Worm (Caenorhabditis elegans) whole organism, L4 larva: ENCODE data around the gene cni-1.
"Not testable (repeated sequence)": the region's sequence is repeated elsewhere in the genome, so short reads cannot be mapped to it uniquely, and the experiment has no call there.

Experiments
- F37D6.2 ChIP-seq: sonication (generic microtip); optimal IDR thresholded peaks from 2 replicates; lab custom pipeline; 2016; ENCODE audit warnings: mild to moderate bottlenecking, missing genetic modification characterization, missing compliant biosample characterization
- R02D3.7 ChIP-seq: fragments of 150-350 bp; sonication (generic microtip); optimal IDR thresholded peaks from 3 replicates; lab custom pipeline; 2014; ENCODE audit warnings: missing biosample characterization, missing genetic modification characterization
- T20F7.1 ChIP-seq: fragments of 200-800 bp; sonication (Bioruptor generic); optimal IDR thresholded peaks from 2 replicates; lab custom pipeline; 2018; ENCODE audit warnings: mild to moderate bottlenecking, missing genetic modification characterization, missing compliant biosample characterization
- T26A8.4 ChIP-seq: fragments of 200-800 bp; sonication (Bioruptor generic); IDR thresholded peaks from 2 replicates; pipeline ENCODE4 v1.3.6; 2022; ENCODE audit warnings: missing genetic modification characterization, missing compliant biosample characterization
- Y105C5A.15 ChIP-seq: fragments of 200-800 bp; sonication (Bioruptor generic); IDR thresholded peaks from 2 replicates; pipeline ENCODE4 v1.3.6; 2022; ENCODE audit warnings: missing genetic modification characterization, missing compliant biosample characterization
- Y48G9A.11 ChIP-seq: fragments of 200-800 bp; sonication (Bioruptor generic); IDR thresholded peaks from 2 replicates; pipeline ENCODE4 v1.3.6; 2022; ENCODE audit warnings: missing genetic modification reagents, missing genetic modification characterization, missing compliant biosample characterization
- attf-4 ChIP-seq: sonication (generic microtip); optimal IDR thresholded peaks from 3 replicates; lab custom pipeline; 2017; ENCODE audit warnings: missing biosample characterization, missing genetic modification characterization
- ceh-20 ChIP-seq: fragments of 200-800 bp; sonication (Bioruptor generic); IDR thresholded peaks from 2 replicates; pipeline ENCODE4 v1.3.6; 2022; ENCODE audit warnings: missing genetic modification reagents, missing genetic modification characterization, missing compliant biosample characterization
- ceh-32 ChIP-seq: sonication (generic microtip); optimal IDR thresholded peaks from 2 replicates; lab custom pipeline; 2016; ENCODE audit warnings: mild to moderate bottlenecking, missing genetic modification characterization, missing compliant biosample characterization; ENCODE audit not compliant: poor library complexity
- ceh-44 ChIP-seq: fragments of 200-800 bp; sonication (Bioruptor generic); IDR thresholded peaks from 2 replicates; pipeline ENCODE4 v1.3.6; 2022; ENCODE audit warnings: missing genetic modification reagents, missing genetic modification characterization, missing compliant biosample characterization
- daf-16 ChIP-seq, 3 experiments: sonication (generic microtip); optimal IDR thresholded peaks; 2 replicates each; lab custom pipeline; 2016 to 2017; ENCODE audit warnings: missing genetic modification characterization in 3 of 3, missing genetic modification reagents in 3 of 3, mild to moderate bottlenecking in 2 of 3, missing compliant biosample characterization in 2 of 3, missing biosample characterization in 1 of 3, moderate library complexity in 1 of 3
- daf-19 ChIP-seq: fragments of 200-800 bp; sonication (Bioruptor generic); conservative IDR thresholded peaks from 2 replicates; pipeline ENCODE4 v1.3.6; 2022; ENCODE audit warnings: missing genetic modification characterization, missing compliant biosample characterization
- dpl-1 ChIP-seq: fragments of 150-350 bp; optimal IDR thresholded peaks from 2 replicates; lab custom pipeline; 2014; ENCODE audit warnings: missing biosample characterization, missing genetic modification reagents, missing genetic modification characterization
- egl-27 ChIP-seq: sonication (generic microtip); optimal IDR thresholded peaks from 3 replicates; lab custom pipeline; 2017; ENCODE audit warnings: missing biosample characterization, missing genetic modification reagents, missing genetic modification characterization
- egl-43 ChIP-seq: fragments of 200-800 bp; sonication (Bioruptor generic); IDR thresholded peaks from 2 replicates; pipeline ENCODE4 v1.3.6; 2022; ENCODE audit warnings: missing genetic modification reagents, missing genetic modification characterization, missing compliant biosample characterization
- fkh-10 ChIP-seq: fragments of 150-350 bp; optimal IDR thresholded peaks from 2 replicates; lab custom pipeline; 2014; ENCODE audit warnings: missing biosample characterization, missing genetic modification reagents, missing genetic modification characterization
- hlh-30 ChIP-seq: sonication (generic microtip); optimal IDR thresholded peaks from 2 replicates; lab custom pipeline; 2017; ENCODE audit warnings: antibody characterized with exemption, mild to moderate bottlenecking, missing genetic modification characterization, missing compliant biosample characterization; ENCODE audit not compliant: insufficient read depth
- madf-5 ChIP-seq, 2 experiments: fragments of 200-800 bp; sonication (Bioruptor generic); IDR thresholded peaks; 2 replicates each; pipeline ENCODE4 v1.3.6; 2022; ENCODE audit warnings: missing compliant biosample characterization in 2 of 2, missing genetic modification characterization in 2 of 2
- mep-1 ChIP-seq: fragments of 150-350 bp; sonication (generic microtip); optimal IDR thresholded peaks from 3 replicates; lab custom pipeline; 2014; ENCODE audit warnings: missing biosample characterization, missing genetic modification characterization
- mxl-2 ChIP-seq: fragments of 200-800 bp; sonication (Bioruptor generic); conservative IDR thresholded peaks from 2 replicates; pipeline ENCODE4 v1.3.6; 2022; ENCODE audit warnings: missing genetic modification reagents, missing genetic modification characterization, missing compliant biosample characterization
- nhr-10 ChIP-seq: fragments of 150-350 bp; optimal IDR thresholded peaks from 2 replicates; lab custom pipeline; 2014; ENCODE audit warnings: missing biosample characterization, missing genetic modification characterization
- nhr-111 ChIP-seq: fragments of 200-800 bp; sonication (Bioruptor generic); optimal IDR thresholded peaks from 2 replicates; lab custom pipeline; 2018; ENCODE audit warnings: mild to moderate bottlenecking, missing genetic modification characterization, missing compliant biosample characterization
- nhr-42 ChIP-seq: fragments of 200-800 bp; sonication (Bioruptor generic); IDR thresholded peaks from 2 replicates; pipeline ENCODE4 v1.3.6; 2022; ENCODE audit warnings: missing genetic modification characterization, missing compliant biosample characterization
- nhr-77 ChIP-seq: fragments of 150-350 bp; optimal IDR thresholded peaks from 2 replicates; lab custom pipeline; 2014; ENCODE audit warnings: missing biosample characterization, missing genetic modification characterization
- pha-4 ChIP-seq, 2 experiments: fragments of 150-350 bp in 1 of 2; fragments of 200-800 bp in 1 of 2; sonication (Bioruptor generic) in 1 of 2; IDR thresholded peaks in 1 of 2; optimal IDR thresholded peaks in 1 of 2; 2 replicates each; pipeline versions ENCODE4 v1.3.6 to Lab custom; 2014 to 2022; ENCODE audit warnings: missing genetic modification characterization in 2 of 2, missing genetic modification reagents in 2 of 2, missing biosample characterization in 1 of 2, missing compliant biosample characterization in 1 of 2
- set-16 ChIP-seq: fragments of 200-800 bp; sonication (Bioruptor generic); IDR thresholded peaks from 2 replicates; pipeline ENCODE4 v1.3.6; 2022; ENCODE audit warnings: missing genetic modification reagents, missing genetic modification characterization, missing compliant biosample characterization
- skn-1 ChIP-seq: fragments of 150-350 bp; optimal IDR thresholded peaks from 2 replicates; lab custom pipeline; 2014; ENCODE audit warnings: missing biosample characterization, missing genetic modification characterization
- tra-1 ChIP-seq: fragments of 200-800 bp; sonication (Bioruptor generic); IDR thresholded peaks from 2 replicates; pipeline ENCODE4 v1.3.6; 2022; ENCODE audit warnings: missing genetic modification reagents, missing genetic modification characterization, missing compliant biosample characterization
- zfp-3 ChIP-seq: fragments of 200-800 bp; sonication (Bioruptor generic); conservative IDR thresholded peaks from 2 replicates; pipeline ENCODE4 v1.3.6; 2022; ENCODE audit warnings: missing genetic modification reagents, missing genetic modification characterization, missing compliant biosample characterization
- zip-11 ChIP-seq: fragments of 200-800 bp; sonication (Bioruptor generic); IDR thresholded peaks from 2 replicates; pipeline ENCODE4 v1.3.6; 2022; ENCODE audit warnings: missing genetic modification characterization, missing compliant biosample characterization
- zip-2 ChIP-seq: fragments of 150-350 bp; optimal IDR thresholded peaks from 2 replicates; lab custom pipeline; 2014; ENCODE audit warnings: missing biosample characterization, missing genetic modification characterization

Gene cni-1

DNA sequence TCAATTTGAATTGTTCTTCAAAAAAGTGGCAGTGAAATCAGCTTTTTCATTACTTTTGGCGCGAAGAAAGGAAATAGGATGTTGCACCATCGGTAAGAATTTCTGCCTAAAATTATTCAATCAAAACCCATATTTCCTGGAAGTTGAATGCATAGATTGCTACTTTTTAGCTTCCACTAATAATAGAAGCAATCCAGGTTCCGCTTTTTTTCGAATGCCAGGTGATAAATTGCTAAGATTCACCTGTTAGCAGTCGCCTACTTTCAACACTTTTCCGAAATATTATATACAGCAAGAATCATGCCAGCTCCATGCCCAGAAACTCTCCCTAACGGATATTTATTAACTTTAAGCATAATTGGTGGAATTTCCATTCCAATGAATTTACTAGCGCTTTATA is 5.3 kb downstream of the cni-1 start, which contains the start of gene sri-6 (continued):
- TF ChIP-seq egl-27 (tag; lab: Kevin White, UChicago) (no peak), skn-1 (no peak), dpl-1 (no peak)
- TF ChIP-seq, all 104 proteins: peak for 0

DNA sequence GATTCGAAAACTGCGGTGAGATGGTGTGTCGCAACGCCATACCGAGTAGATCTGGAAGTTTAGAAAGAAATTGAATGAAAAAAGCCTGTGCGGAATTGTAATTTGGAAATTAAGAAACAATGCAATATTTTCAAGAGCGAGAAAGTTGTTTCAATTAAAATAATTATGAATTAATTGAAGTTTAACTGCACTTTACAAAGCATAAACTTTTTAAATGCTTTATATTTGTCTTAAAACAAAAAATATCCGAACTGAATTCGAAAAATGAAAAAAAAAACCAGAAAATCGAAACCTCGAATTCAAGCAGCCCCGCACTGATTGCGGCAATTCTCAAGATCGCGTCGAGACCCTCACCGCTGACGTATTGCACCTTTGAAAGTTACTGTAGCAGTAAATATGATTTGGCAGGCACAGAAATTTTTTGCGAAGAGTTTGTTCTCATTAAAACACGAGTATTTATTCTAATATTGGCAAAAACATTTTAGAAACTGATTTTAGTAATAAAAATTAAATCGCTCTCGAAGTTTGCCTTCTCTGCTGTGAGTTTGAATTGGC is 13.4 kb downstream of the cni-1 start, which contains the start of gene sun-1:
Gene sun-1 (minus strand): TSS at position 51 of the 555 bp plus-strand sequence.
- 0 out of 2 replicates have a peak, but pooled peaks have one; percentile 21 for TF ChIP-seq Y48G9A.11 (GFP tag; lab: Robert Waterston, UW)
- TF ChIP-seq zip-11 (GFP tag; lab: Robert Waterston, UW), result no peak

- TF ChIP-seq daf-19 (GFP tag; lab: Robert Waterston, UW) (no peak), tra-1 (GFP tag; lab: Robert Waterston, UW) (no peak), ceh-20 (GFP tag; lab: Robert Waterston, UW) (no peak), attf-4 (tag; lab: Kevin White, UChicago) (no peak), hlh-30 (tag; lab: Kevin White, UChicago) (no peak), R02D3.7 (tag; lab: Kevin White, UChicago) (no peak), F37D6.2 (tag; lab: Kevin White, UChicago) (no peak), egl-43 (no peak), mxl-2 (GFP tag; lab: Robert Waterston, UW) (no peak), mep-1 (tag; lab: Kevin White, UChicago) (no peak), ceh-32 (no peak), T20F7.1 (GFP tag; lab: Kevin White, UChicago) (no peak), zip-2 (tag; lab: Kevin White, UChicago) (no peak), Y105C5A.15 (no peak), nhr-77 (no peak), zfp-3 (GFP tag; lab: Robert Waterston, UW) (no peak), fkh-10 (GFP tag; lab: Kevin White, UChicago) (no peak), nhr-42 (GFP tag; lab: Robert Waterston, UW) (no peak), nhr-111 (GFP tag; lab: Kevin White, UChicago) (no peak)
Measured at ce11 chrV:13195548-13195947, 15.4 kb downstream of the cni-1 start, which contains the start of gene F57B1.1. TSS of gene F57B1.1 (minus strand) at chrV:13195648.

DNA sequence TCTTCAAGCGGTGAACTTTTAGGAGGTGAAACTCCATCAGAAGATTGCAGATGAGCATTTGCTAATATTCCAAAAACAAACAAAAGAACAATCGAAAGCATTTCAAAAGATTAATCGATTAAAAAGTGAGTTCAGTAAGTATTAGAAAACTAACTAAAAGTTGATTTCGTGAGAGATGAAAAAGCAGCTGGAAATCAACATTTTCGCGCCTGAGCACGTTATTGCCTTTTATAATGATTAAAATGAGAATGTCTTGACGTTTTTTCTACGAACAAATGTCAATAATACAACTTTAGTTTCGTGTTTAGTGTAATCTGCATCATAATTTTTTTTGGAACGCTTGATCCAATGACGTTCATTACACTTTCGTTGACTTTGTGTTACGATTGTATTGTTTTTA is 17.7 kb downstream of the cni-1 start, which contains the start of gene F57B1.9:
Gene F57B1.9 (minus strand): TSS at position 101 of the 400 bp plus-strand sequence.
- TF ChIP-seq daf-16 (GFP tag; optimal IDR thresholded peaks at IDR 0.05; lab: Kevin White, UChicago), result no peak
- TF ChIP-seq daf-16 (tag; optimal IDR thresholded peaks at IDR 0.05; lab: Kevin White, UChicago), result no peak
- peak; percentile 19; the same call in 1 of the 2 replicates for TF ChIP-seq T26A8.4 (GFP tag; lab: Robert Waterston, UW)
- peak; percentile 28 for TF ChIP-seq nhr-10 (tag; lab: Kevin White, UChicago)
- TF ChIP-seq, all 104 proteins: peak for 2

ce11 chrV:13198449-13199067 is 18.4 kb downstream of the cni-1 start:
- TF ChIP-seq madf-5 (GFP tag; IDR thresholded peaks at IDR 0.05; lab: Robert Waterston, UW) (0 out of 4 replicates have a peak, but pooled peaks of 1 of the 2 experiments have one; percentile 45), set-16 (GFP tag; lab: Robert Waterston, UW) (peak; percentile 98), egl-43 (peak; percentile 15; the same call in 1 of the 2 replicates), pha-4 (GFP tag; IDR thresholded peaks at IDR 0.05; lab: Robert Waterston, UW) (peak; percentile 34; the same call in 1 of the 2 replicates), ceh-44 (GFP tag; lab: Robert Waterston, UW) (0 out of 2 replicates have a peak, but pooled peaks have one; percentile 5)
- TF ChIP-seq pha-4 (tag; optimal IDR thresholded peaks at IDR 0.05; lab: Kevin White, UChicago), result not testable (repeated sequence)
